Fruit fly (Drosophila melanogaster) whole organism, prepupa: Measurements from ENCODE around the gene CG9682.

Experiments
- Blimp-1 ChIP-seq: fragments of 200-800 bp; sonication (Bioruptor generic); optimal IDR thresholded peaks from 3 replicates; lab custom pipeline; 2017; ENCODE audit warnings: missing biosample characterization, missing genetic modification characterization, mild to moderate bottlenecking, moderate library complexity, missing genetic modification reagents
- CG10631 ChIP-seq: fragments of 200-800 bp; sonication (Bioruptor generic); optimal IDR thresholded peaks from 2 replicates; lab custom pipeline; 2016; ENCODE audit warnings: missing biosample characterization, missing genetic modification characterization
- CG10669 ChIP-seq: fragments of 200-800 bp; sonication (Bioruptor generic); optimal IDR thresholded peaks from 3 replicates; lab custom pipeline; 2018; ENCODE audit warnings: missing biosample characterization, mild to moderate bottlenecking, missing genetic modification characterization, moderate library complexity
- CG11762 ChIP-seq: fragments of 200-800 bp; sonication (Bioruptor generic); optimal IDR thresholded peaks from 3 replicates; lab custom pipeline; 2016; ENCODE audit warnings: missing biosample characterization, missing genetic modification characterization; ENCODE audit not compliant: insufficient read depth
- CG11902 ChIP-seq: fragments of 200-800 bp; sonication (Bioruptor generic); optimal IDR thresholded peaks from 3 replicates; lab custom pipeline; 2016; ENCODE audit warnings: missing biosample characterization, missing genetic modification characterization
- CG15336 ChIP-seq: fragments of 200-800 bp; sonication (Bioruptor generic); IDR thresholded peaks from 2 replicates; pipeline ENCODE4 v1.3.6; 2022; ENCODE audit warnings: missing biosample characterization, missing genetic modification characterization
- CG1621 ChIP-seq: fragments of 200-800 bp; sonication (Bioruptor generic); optimal IDR thresholded peaks from 3 replicates; lab custom pipeline; 2018; ENCODE audit warnings: missing biosample characterization, mild to moderate bottlenecking, missing genetic modification characterization
- CG31627 ChIP-seq: fragments of 200-800 bp; sonication (Bioruptor generic); optimal IDR thresholded peaks from 3 replicates; lab custom pipeline; 2016; ENCODE audit warnings: missing biosample characterization, missing genetic modification characterization
- CG34406 ChIP-seq: fragments of 200-800 bp; sonication (Bioruptor generic); optimal IDR thresholded peaks from 3 replicates; lab custom pipeline; 2016; ENCODE audit warnings: missing biosample characterization, missing genetic modification characterization
- CG6163 ChIP-seq: fragments of 200-800 bp; sonication (Bioruptor generic); IDR thresholded peaks from 3 replicates; pipeline ENCODE4 v1.3.6; 2022; ENCODE audit warnings: missing biosample characterization, missing genetic modification characterization
- CG6276 ChIP-seq: fragments of 200-800 bp; sonication (Bioruptor generic); optimal IDR thresholded peaks from 2 replicates; lab custom pipeline; 2017; ENCODE audit warnings: missing biosample characterization, mild to moderate bottlenecking, missing genetic modification characterization
- CG6808 ChIP-seq: fragments of 200-800 bp; sonication (Bioruptor generic); optimal IDR thresholded peaks from 3 replicates; lab custom pipeline; 2017; ENCODE audit warnings: missing biosample characterization, missing genetic modification characterization, mild to moderate bottlenecking, moderate library complexity, missing genetic modification reagents
- CG6854 ChIP-seq: fragments of 200-800 bp; sonication (Bioruptor generic); optimal IDR thresholded peaks from 2 replicates; lab custom pipeline; 2017; ENCODE audit warnings: missing biosample characterization, mild to moderate bottlenecking, missing genetic modification characterization
- CG7368 ChIP-seq: fragments of 200-800 bp; sonication (Bioruptor generic); optimal IDR thresholded peaks from 3 replicates; lab custom pipeline; 2016; ENCODE audit warnings: missing biosample characterization, missing genetic modification characterization
- CG9139 ChIP-seq: fragments of 200-800 bp; sonication (Bioruptor generic); optimal IDR thresholded peaks from 3 replicates; lab custom pipeline; 2017; ENCODE audit warnings: missing biosample characterization, mild to moderate bottlenecking, missing genetic modification characterization
- Eip78C ChIP-seq: fragments of 200-800 bp; sonication (Bioruptor generic); peaks from one replicate; lab custom pipeline; 2016; ENCODE audit warnings: missing biosample characterization, missing genetic modification characterization
- Eip93F ChIP-seq: fragments of 200-800 bp; sonication (Bioruptor generic); optimal IDR thresholded peaks from 2 replicates; lab custom pipeline; 2016; ENCODE audit warnings: missing biosample characterization, mild to moderate bottlenecking, missing genetic modification characterization
- Ets21C ChIP-seq: fragments of 200-800 bp; sonication (Bioruptor generic); optimal IDR thresholded peaks from 3 replicates; lab custom pipeline; 2016; ENCODE audit warnings: missing biosample characterization, missing genetic modification characterization
- Ets96B ChIP-seq: fragments of 200-800 bp; optimal IDR thresholded peaks from 2 replicates; lab custom pipeline; 2019; ENCODE audit warnings: missing biosample characterization, mild to moderate bottlenecking, missing genetic modification characterization, moderate library complexity
- Hr39 ChIP-seq: fragments of 200-800 bp; sonication (Bioruptor generic); optimal IDR thresholded peaks from 2 replicates; lab custom pipeline; 2016; ENCODE audit warnings: missing biosample characterization, missing genetic modification characterization
- Hr4 ChIP-seq: fragments of 200-800 bp; sonication (Bioruptor generic); optimal IDR thresholded peaks from 3 replicates; lab custom pipeline; 2016; ENCODE audit warnings: missing biosample characterization, missing genetic modification characterization
- Met ChIP-seq: fragments of 200-800 bp; sonication (Bioruptor generic); optimal IDR thresholded peaks from 3 replicates; lab custom pipeline; 2016; ENCODE audit warnings: missing biosample characterization, missing genetic modification characterization
- Smox ChIP-seq: fragments of 200-800 bp; sonication (Bioruptor generic); optimal IDR thresholded peaks from 3 replicates; lab custom pipeline; 2016; ENCODE audit warnings: missing biosample characterization, missing genetic modification characterization
- Sox102F ChIP-seq: fragments of 200-800 bp; sonication (Bioruptor generic); optimal IDR thresholded peaks from 2 replicates; lab custom pipeline; 2016; ENCODE audit warnings: missing biosample characterization, mild to moderate bottlenecking, missing genetic modification characterization
- Sox15 ChIP-seq: fragments of 200-800 bp; sonication (Bioruptor generic); optimal IDR thresholded peaks from 3 replicates; lab custom pipeline; 2016; ENCODE audit warnings: missing biosample characterization, missing genetic modification characterization
- achi ChIP-seq: fragments of 200-800 bp; sonication (Bioruptor generic); optimal IDR thresholded peaks from 3 replicates; lab custom pipeline; 2016; ENCODE audit warnings: missing biosample characterization, missing genetic modification characterization
- cyc ChIP-seq: fragments of 200-800 bp; sonication (Bioruptor generic); optimal IDR thresholded peaks from 3 replicates; lab custom pipeline; 2016; ENCODE audit warnings: missing biosample characterization, missing genetic modification characterization
- dac ChIP-seq: fragments of 200-800 bp; sonication (Bioruptor generic); optimal IDR thresholded peaks from 2 replicates; lab custom pipeline; 2017; ENCODE audit warnings: missing biosample characterization, mild to moderate bottlenecking, missing genetic modification characterization
- dsx ChIP-seq: fragments of 200-800 bp; optimal IDR thresholded peaks from 3 replicates; lab custom pipeline; 2019; ENCODE audit warnings: missing biosample characterization, mild to moderate bottlenecking, missing genetic modification characterization, moderate library complexity; ENCODE audit not compliant: poor library complexity, severe bottlenecking
- eg ChIP-seq: fragments of 200-800 bp; sonication (Bioruptor generic); IDR thresholded peaks from 3 replicates; pipeline ENCODE4 v1.3.6; 2022; ENCODE audit warnings: missing biosample characterization, missing genetic modification characterization
- fd59A ChIP-seq: fragments of 200-800 bp; sonication (Bioruptor generic); optimal IDR thresholded peaks from 2 replicates; lab custom pipeline; 2017; ENCODE audit warnings: missing biosample characterization, mild to moderate bottlenecking, missing genetic modification characterization, missing genetic modification reagents
- fd85E ChIP-seq: fragments of 200-800 bp; sonication (Bioruptor generic); optimal IDR thresholded peaks from 3 replicates; lab custom pipeline; 2016; ENCODE audit warnings: missing biosample characterization, missing genetic modification characterization
- lz ChIP-seq: fragments of 200-800 bp; sonication (Bioruptor generic); optimal IDR thresholded peaks from 3 replicates; lab custom pipeline; 2016; ENCODE audit warnings: missing biosample characterization, missing genetic modification characterization
- pdm3 ChIP-seq: fragments of 200-800 bp; sonication (Bioruptor generic); optimal IDR thresholded peaks from 3 replicates; lab custom pipeline; 2016; ENCODE audit warnings: missing biosample characterization, missing genetic modification characterization
- spab ChIP-seq: fragments of 200-800 bp; sonication (Bioruptor generic); optimal IDR thresholded peaks from 2 replicates; lab custom pipeline; 2017; ENCODE audit warnings: missing biosample characterization, mild to moderate bottlenecking, missing genetic modification characterization, missing genetic modification reagents
- ss ChIP-seq, 2 experiments: fragments of 200-800 bp; sonication (Bioruptor generic); optimal IDR thresholded peaks; 2 replicates in 1 of 2; 3 replicates in 1 of 2; lab custom pipeline; 2017 to 2018; ENCODE audit warnings: mild to moderate bottlenecking in 2 of 2, missing biosample characterization in 2 of 2, missing genetic modification characterization in 2 of 2, moderate library complexity in 1 of 2
- svp ChIP-seq: fragments of 200-800 bp; sonication (Bioruptor generic); peaks from one replicate; lab custom pipeline; 2016; ENCODE audit warnings: missing biosample characterization, missing genetic modification characterization
- topi ChIP-seq: fragments of 200-800 bp; sonication (Bioruptor generic); optimal IDR thresholded peaks from 3 replicates; lab custom pipeline; 2016; ENCODE audit warnings: missing biosample characterization, missing genetic modification characterization

Gene CG9682

DNA sequence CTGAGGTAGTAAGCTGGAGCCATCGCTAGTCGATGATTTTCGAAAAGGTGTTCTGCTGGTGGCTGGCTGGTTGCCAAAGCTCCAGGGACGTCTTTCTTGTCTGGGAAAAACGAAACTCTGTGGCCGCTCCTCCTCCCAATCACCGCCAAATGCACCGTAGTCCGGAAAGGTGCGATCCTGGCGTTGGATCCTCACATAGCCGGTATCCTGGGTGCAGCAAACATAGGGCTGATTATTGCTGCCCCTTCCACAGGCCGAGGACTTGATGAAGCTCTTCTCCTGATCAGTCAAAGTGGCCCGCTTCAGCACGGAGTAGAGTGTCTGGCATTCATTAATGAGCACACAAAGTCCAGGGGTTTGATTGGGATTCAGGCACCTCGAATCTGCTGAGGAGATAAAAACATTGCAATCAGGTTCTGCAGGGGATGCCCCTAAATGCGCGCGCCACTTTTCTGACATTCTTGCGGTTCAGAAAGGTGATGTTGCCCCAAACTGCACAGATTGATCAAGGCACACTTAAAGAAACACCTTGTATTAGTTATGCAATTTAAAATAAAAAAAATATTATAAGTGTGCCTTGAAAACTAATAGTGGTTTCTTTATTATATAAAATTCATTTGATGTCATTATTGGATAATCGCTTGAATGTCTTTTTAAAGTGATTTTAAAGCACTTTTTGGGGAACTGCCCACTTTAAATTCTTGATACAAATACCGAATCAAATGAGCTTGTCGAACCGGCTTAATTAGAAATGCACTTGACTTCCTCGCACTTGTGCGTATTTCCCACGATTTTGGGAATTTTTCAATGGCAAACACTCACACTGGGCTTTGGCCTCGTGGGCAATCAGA lies 4.8 kb upstream of the CG9682 start (continued):
- TF ChIP-seq pdm3 (GFP tag; lab: Kevin White, UChicago) (no peak), fd59A (GFP tag; lab: Kevin White, UChicago) (no peak), CG6854 (GFP tag; lab: Kevin White, UChicago) (no peak), Hr4 (GFP tag; lab: Kevin White, UChicago) (no peak), Smox (GFP tag; lab: Kevin White, UChicago) (peak; percentile 23), Sox15 (GFP tag; lab: Kevin White, UChicago) (no peak), spab (GFP tag; lab: Kevin White, UChicago) (peak; percentile 9), CG10669 (GFP tag; lab: Kevin White, UChicago) (no peak), Blimp-1 (GFP tag; lab: Kevin White, UChicago) (no peak), CG15336 (GFP tag; lab: Robert Waterston, UW) (no peak), Ets96B (tag; lab: Kevin White, UChicago) (no peak), eg (GFP tag; lab: Robert Waterston, UW) (no peak), Met (GFP tag; lab: Kevin White, UChicago) (peak; percentile 17), cyc (no peak), Eip93F (GFP tag; lab: Kevin White, UChicago) (no peak), fd85E (GFP tag; lab: Kevin White, UChicago) (no peak), CG7368 (GFP tag; lab: Kevin White, UChicago) (no peak), CG6808 (GFP tag; lab: Kevin White, UChicago) (no peak), Ets21C (GFP tag; lab: Kevin White, UChicago) (no peak), CG10631 (no peak), CG34406 (GFP tag; lab: Kevin White, UChicago) (no peak), topi (peak; percentile 41), CG31627 (peak; percentile 7), ss (GFP tag; optimal IDR thresholded peaks at IDR 0.05; lab: Kevin White, UChicago) (no peak)

- peak; percentile 28 for TF ChIP-seq svp (GFP tag; lab: Kevin White, UChicago)
- TF ChIP-seq CG11902 (GFP tag; lab: Kevin White, UChicago), result no peak
- TF ChIP-seq CG6163 (GFP tag; lab: Robert Waterston, UW), result no peak
- TF ChIP-seq CG10631, result no peak
- no peak for TF ChIP-seq lz (GFP tag; lab: Kevin White, UChicago)
- TF ChIP-seq CG31627, result no peak
- TF ChIP-seq CG6808 (GFP tag; lab: Kevin White, UChicago), result no peak
- no peak for TF ChIP-seq CG11762
Measured at dm6 chr3R:30246603-30247002, 4.1 kb upstream of the CG9682 start, which contains the start of gene CG9733. CG9733 (minus strand) TSS chr3R:30246703.

- peak; percentile 41 for TF ChIP-seq Eip78C (GFP tag; lab: Kevin White, UChicago)
- TF ChIP-seq fd59A (GFP tag; lab: Kevin White, UChicago), result no peak
- no peak for TF ChIP-seq Hr39 (GFP tag; lab: Kevin White, UChicago)
- no peak for TF ChIP-seq Smox (GFP tag; lab: Kevin White, UChicago)
- TF ChIP-seq eg (GFP tag; lab: Robert Waterston, UW), result 0 out of 3 replicates have a peak, but pooled peaks have one; percentile 26
Measured at dm6 chr3R:30247802-30248363, 2.8 kb upstream of the CG9682 start.

DNA sequence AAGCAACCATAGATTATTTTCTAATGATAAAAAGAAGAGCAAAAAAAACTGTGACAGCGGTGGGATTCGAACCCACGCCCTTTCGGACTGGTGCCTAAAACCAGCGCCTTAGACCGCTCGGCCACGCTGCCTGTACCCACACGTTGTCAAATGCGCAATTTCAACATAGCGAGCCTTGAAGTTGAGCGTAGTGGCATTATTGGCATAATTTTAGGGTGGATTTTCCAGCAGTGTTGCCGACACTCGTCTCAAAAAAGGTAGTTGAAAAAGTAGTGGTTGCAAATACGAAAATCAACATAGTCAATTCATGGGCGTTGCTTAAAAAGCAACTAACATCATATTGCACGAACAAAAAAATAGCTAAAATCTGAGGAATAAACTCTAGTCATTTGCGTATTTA lies 2.2 kb upstream of the CG9682 start:
- TF ChIP-seq CG31627 (no peak), Eip78C (GFP tag; lab: Kevin White, UChicago) (peak; percentile 41)

DNA sequence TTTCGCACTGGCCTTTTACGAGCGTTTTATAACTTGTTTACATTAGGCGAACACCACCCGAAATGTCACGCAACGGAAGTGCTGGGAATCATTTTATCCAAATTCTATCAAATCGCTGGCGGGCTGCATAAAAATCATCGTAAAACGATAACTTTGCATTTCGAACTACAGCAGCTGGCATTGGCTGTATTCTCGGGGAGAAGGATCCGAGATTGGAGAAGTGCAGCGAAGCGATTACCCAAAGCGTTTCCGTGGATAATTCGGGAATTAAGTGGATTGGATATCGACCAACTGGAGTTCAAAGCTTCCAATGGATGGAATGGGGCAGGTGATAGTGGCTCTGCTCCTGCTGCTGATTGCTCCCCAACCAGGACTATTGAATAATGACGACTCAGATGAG lies 1.4 kb upstream of the CG9682 start, which contains the start of gene CG34299:
Gene CG34299, plus strand, starts transcription at position 301 of the 400 bp plus-strand sequence.
- TF ChIP-seq spab (GFP tag; lab: Kevin White, UChicago) (no peak), CG10669 (GFP tag; lab: Kevin White, UChicago) (no peak), pdm3 (GFP tag; lab: Kevin White, UChicago) (no peak), dsx (GFP tag; lab: Kevin White, UChicago) (no peak), CG31627 (no peak), ss (GFP tag; optimal IDR thresholded peaks at IDR 0.05; lab: Kevin White, UChicago) (no peak), CG6276 (no peak), Hr39 (GFP tag; lab: Kevin White, UChicago) (no peak), CG1621 (tag; lab: Kevin White, UChicago) (no peak), dac (GFP tag; lab: Kevin White, UChicago) (no peak), achi (no peak), CG6854 (GFP tag; lab: Kevin White, UChicago) (no peak), topi (no peak), CG9139 (no peak), Sox102F (GFP tag; lab: Kevin White, UChicago) (no peak)
- TF ChIP-seq, all 60 proteins: peak for 0
